Fruit fly (Drosophila melanogaster) whole organism, prepupa: ENCODE measurements around the gene CG4968.

Experiments used
- CG15336 ChIP-seq: fragments of 200-800 bp; sonication (Bioruptor generic); IDR thresholded peaks from 2 replicates; pipeline ENCODE4 v1.3.6; 2022; ENCODE audit warnings: missing biosample characterization, missing genetic modification characterization
- CG1621 ChIP-seq: fragments of 200-800 bp; sonication (Bioruptor generic); optimal IDR thresholded peaks from 3 replicates; lab custom pipeline; 2018; ENCODE audit warnings: missing biosample characterization, mild to moderate bottlenecking, missing genetic modification characterization
- CG31627 ChIP-seq: fragments of 200-800 bp; sonication (Bioruptor generic); optimal IDR thresholded peaks from 3 replicates; lab custom pipeline; 2016; ENCODE audit warnings: missing biosample characterization, missing genetic modification characterization
- CG6163 ChIP-seq: fragments of 200-800 bp; sonication (Bioruptor generic); IDR thresholded peaks from 3 replicates; pipeline ENCODE4 v1.3.6; 2022; ENCODE audit warnings: missing biosample characterization, missing genetic modification characterization
- CG6276 ChIP-seq: fragments of 200-800 bp; sonication (Bioruptor generic); optimal IDR thresholded peaks from 2 replicates; lab custom pipeline; 2017; ENCODE audit warnings: missing biosample characterization, mild to moderate bottlenecking, missing genetic modification characterization
- CG6792 ChIP-seq: fragments of 200-800 bp; sonication (Bioruptor generic); optimal IDR thresholded peaks from 3 replicates; lab custom pipeline; 2016; ENCODE audit warnings: missing biosample characterization, missing genetic modification characterization
- CG6808 ChIP-seq: fragments of 200-800 bp; sonication (Bioruptor generic); optimal IDR thresholded peaks from 3 replicates; lab custom pipeline; 2017; ENCODE audit warnings: missing biosample characterization, missing genetic modification characterization, mild to moderate bottlenecking, moderate library complexity, missing genetic modification reagents
- CG8119 ChIP-seq: fragments of 200-800 bp; sonication (Bioruptor generic); IDR thresholded peaks from 3 replicates; pipeline ENCODE4 v1.3.6; 2022; ENCODE audit warnings: missing biosample characterization, missing genetic modification characterization
- Eip78C ChIP-seq: fragments of 200-800 bp; sonication (Bioruptor generic); peaks from one replicate; lab custom pipeline; 2016; ENCODE audit warnings: missing biosample characterization, missing genetic modification characterization
- Gug ChIP-seq: fragments of 200-800 bp; sonication (Bioruptor generic); IDR thresholded peaks from 2 replicates; pipeline ENCODE4 v1.3.6; 2022; ENCODE audit warnings: missing biosample characterization, missing genetic modification characterization
- Hr38 ChIP-seq: sonication (Bioruptor generic); optimal IDR thresholded peaks from 2 replicates; lab custom pipeline; 2016; ENCODE audit warnings: missing biosample characterization, missing genetic modification characterization
- OdsH ChIP-seq: fragments of 200-800 bp; sonication (Bioruptor generic); optimal IDR thresholded peaks from 3 replicates; lab custom pipeline; 2016; ENCODE audit warnings: missing biosample characterization, missing genetic modification characterization
- Sox102F ChIP-seq: fragments of 200-800 bp; sonication (Bioruptor generic); optimal IDR thresholded peaks from 2 replicates; lab custom pipeline; 2016; ENCODE audit warnings: missing biosample characterization, mild to moderate bottlenecking, missing genetic modification characterization
- dsx ChIP-seq: fragments of 200-800 bp; optimal IDR thresholded peaks from 3 replicates; lab custom pipeline; 2019; ENCODE audit warnings: missing biosample characterization, mild to moderate bottlenecking, missing genetic modification characterization, moderate library complexity; ENCODE audit not compliant: poor library complexity, severe bottlenecking

DNA sequence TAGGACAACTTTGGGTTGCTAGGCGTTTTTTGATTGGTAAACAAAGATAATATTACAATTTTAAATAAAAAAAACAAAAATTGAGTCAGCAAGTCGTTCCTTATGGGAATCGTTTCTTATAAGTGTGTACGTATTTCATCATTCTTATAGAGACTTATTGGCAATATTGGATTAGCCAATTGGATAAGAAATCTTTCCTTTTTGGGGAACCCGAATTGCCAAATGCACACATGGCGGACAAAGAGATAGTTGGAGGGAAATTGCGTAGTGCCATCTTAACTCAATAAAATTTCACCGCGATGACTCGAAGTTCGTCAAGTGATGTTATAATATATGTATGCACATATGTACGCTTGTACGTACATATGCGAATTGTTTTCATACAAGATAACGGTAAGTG, 15.4 kb upstream of the CG4968 start:
- no peak for TF ChIP-seq CG6792
- TF ChIP-seq CG6163 (GFP tag; lab: Robert Waterston, UW): no peak
- TF ChIP-seq CG8119: no peak
- no peak for TF ChIP-seq CG1621 (tag; lab: Kevin White, UChicago)
- TF ChIP-seq CG31627 (GFP tag; lab: Kevin White, UChicago): no peak
- TF ChIP-seq Eip78C (GFP tag; lab: Kevin White, UChicago): no peak
- no peak for TF ChIP-seq CG6276 (GFP tag; lab: Kevin White, UChicago)
- no peak for TF ChIP-seq Gug (GFP tag; lab: Robert Waterston, UW)
- TF ChIP-seq dsx (GFP tag; lab: Kevin White, UChicago): no peak
- no peak for TF ChIP-seq CG6808
- TF ChIP-seq OdsH (GFP tag; lab: Kevin White, UChicago): no peak
- TF ChIP-seq CG15336 (GFP tag; lab: Robert Waterston, UW): no peak
- no peak for TF ChIP-seq Hr38 (GFP tag; lab: Kevin White, UChicago)
- no peak for TF ChIP-seq Sox102F (GFP tag; lab: Kevin White, UChicago)
